Fruit fly (Drosophila melanogaster) whole organism, embryonic: ENCODE data around the gene wda.
A peak's percentile ranks its signal among the peaks of the same experiment; 100 is the strongest.

ENCODE experiments used
- CG12071 ChIP-seq: fragments of 200-800 bp; sonication (Bioruptor generic); optimal IDR thresholded peaks from 3 replicates; lab custom pipeline; 2018; ENCODE audit warnings: missing biosample characterization, mild to moderate bottlenecking, missing genetic modification characterization
- CG12391 ChIP-seq: fragments of 200-800 bp; sonication (Bioruptor generic); optimal IDR thresholded peaks from 3 replicates; lab custom pipeline; 2018; ENCODE audit warnings: missing biosample characterization, mild to moderate bottlenecking, missing genetic modification characterization, moderate library complexity
- CG3995 ChIP-seq: fragments of 200-800 bp; sonication (Bioruptor generic); optimal IDR thresholded peaks from 3 replicates; lab custom pipeline; 2016; ENCODE audit warnings: missing biosample characterization, missing genetic modification characterization
- Dll ChIP-seq: fragments of 200-800 bp; sonication (Bioruptor generic); IDR thresholded peaks from 4 replicates; pipeline ENCODE4 v1.3.6; 2022; ENCODE audit warnings: missing biosample characterization, missing genetic modification characterization; ENCODE audit not compliant: partially characterized antibody
- chm ChIP-seq: fragments of 200-800 bp; sonication (Bioruptor generic); IDR thresholded peaks from 2 replicates; pipeline ENCODE4 v1.3.6; 2022; ENCODE audit warnings: missing biosample characterization, missing genetic modification characterization
- sd ChIP-seq: fragments of 200-800 bp; sonication (Bioruptor generic); optimal IDR thresholded peaks from 3 replicates; lab custom pipeline; 2018; ENCODE audit warnings: missing biosample characterization, mild to moderate bottlenecking, missing genetic modification characterization, moderate library complexity

DNA sequence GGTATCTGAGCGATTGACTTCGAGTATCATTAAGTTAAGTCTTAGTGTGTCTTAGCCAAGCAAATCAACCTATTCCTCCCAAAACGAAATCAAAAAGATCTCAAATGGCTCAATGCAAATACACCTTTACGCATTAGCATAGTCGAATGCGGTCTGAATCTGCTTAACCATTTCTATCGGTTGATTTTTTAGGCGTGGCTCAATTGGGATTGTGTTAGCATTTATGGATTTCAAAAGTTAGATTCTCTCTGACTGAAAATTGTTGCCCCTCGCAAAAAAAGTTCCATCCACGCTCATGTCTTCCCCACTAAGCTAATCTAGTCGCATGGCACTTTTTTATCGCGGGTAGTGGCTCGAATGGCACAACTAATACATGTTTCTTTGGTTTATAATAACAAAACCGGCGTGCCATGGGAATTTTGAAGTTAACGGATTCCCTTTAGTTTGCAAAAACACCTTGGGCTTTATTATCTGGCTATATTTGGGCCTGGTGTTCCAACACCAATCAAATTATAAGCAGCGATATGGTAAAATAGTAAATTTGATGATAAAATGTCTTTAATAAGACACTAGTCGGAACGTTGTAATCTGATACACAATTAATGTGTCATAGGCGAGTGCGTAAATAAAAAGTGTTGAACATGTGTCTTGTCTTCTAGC, 29.2 kb downstream of the wda start:
- peak; percentile 34 for TF ChIP-seq sd (tag; lab: Kevin White, UChicago)
- no peak for TF ChIP-seq Dll
- no peak for TF ChIP-seq chm
- no peak for TF ChIP-seq CG12071 (GFP tag; lab: Kevin White, UChicago)
- no peak for TF ChIP-seq CG3995 (GFP tag; lab: Kevin White, UChicago)
- TF ChIP-seq CG12391 (tag; lab: Kevin White, UChicago): no peak
